Fruit fly (Drosophila melanogaster): ENCODE data around the gene MtnA.

The MtnA gene

dm6 chr3R:9756187-9756586 is 28.0 kb downstream of the MtnA start, which contains the start of the genes Alg12 and Rpt3R (continued):
- TF ChIP-seq Sin3A (optimal IDR thresholded peaks at IDR 0.05) (peak; percentile 22), CG9817 (tag; optimal IDR thresholded peaks at IDR 0.05) (no peak)

dm6 chr3R:9754487-9754886 is 29.7 kb downstream of the MtnA start, which contains the start of gene Tti1:
Gene Tti1 (minus strand): TSS chr3R:9754686.
- TF ChIP-seq crol (GFP tag; IDR thresholded peaks at IDR 0.05) (peak; percentile 77), pnt (GFP tag; optimal IDR thresholded peaks at IDR 0.05) (no peak), CG17186 (GFP tag; optimal IDR thresholded peaks at IDR 0.05) (no peak), CG13287 (GFP tag; IDR thresholded peaks at IDR 0.05; ENCODE audit: partially characterized antibody) (peak; percentile 73), CG18476 (GFP tag; optimal IDR thresholded peaks at IDR 0.05) (no peak), chinmo (GFP tag; IDR thresholded peaks at IDR 0.05; ENCODE audit: partially characterized antibody) (0 out of 4 replicates have a peak, but pooled peaks have one; percentile 56), sna (GFP tag; IDR thresholded peaks at IDR 0.05; ENCODE audit: partially characterized antibody) (0 out of 2 replicates have a peak, but pooled peaks have one; percentile 27), Dref (GFP tag; IDR thresholded peaks at IDR 0.05) (peak; percentile 83), nmo (GFP tag; optimal IDR thresholded peaks at IDR 0.05) (no peak), BEAF-32 (GFP tag; optimal IDR thresholded peaks at IDR 0.05) (peak; percentile 38), CG34224 (GFP tag; IDR thresholded peaks at IDR 0.05; ENCODE audit: partially characterized antibody) (peak; percentile 56; the same call in 2 of the 3 replicates), crp (GFP tag; optimal IDR thresholded peaks at IDR 0.05) (peak; percentile 39 to 91), Sry-δ (GFP tag; optimal IDR thresholded peaks at IDR 0.05) (peak; percentile 19), hbn (GFP tag; IDR thresholded peaks at IDR 0.05; ENCODE audit: partially characterized antibody) (peak; percentile 38; the same call in 1 of the 2 replicates), CG14014 (GFP tag; IDR thresholded peaks at IDR 0.05) (no peak), HLH4C (GFP tag; IDR thresholded peaks at IDR 0.05; ENCODE audit: partially characterized antibody) (peak; percentile 64), wek (GFP tag; optimal IDR thresholded peaks at IDR 0.05) (no peak), Scr (GFP tag; IDR thresholded peaks at IDR 0.05; ENCODE audit: partially characterized antibody) (peak; percentile 42; the same call in 1 of the 2 replicates), dysf (GFP tag; IDR thresholded peaks at IDR 0.05) (no peak), Bgb (GFP tag; IDR thresholded peaks at IDR 0.05; ENCODE audit: partially characterized antibody) (peak; percentile 46; the same call in 1 of the 2 replicates), ranshi (GFP tag; IDR thresholded peaks at IDR 0.05) (no peak), E2f2 (GFP tag; IDR thresholded peaks at IDR 0.05) (peak; percentile 92), CHES-1-like (GFP tag; optimal IDR thresholded peaks at IDR 0.05) (no peak), CG34422 (GFP tag; IDR thresholded peaks at IDR 0.05) (peak; percentile 34; the same call in 1 of the 3 replicates), zen2 (GFP tag; IDR thresholded peaks at IDR 0.05; ENCODE audit: partially characterized antibody) (0 out of 3 replicates have a peak, but pooled peaks have one; percentile 7), CG6791 (GFP tag; IDR thresholded peaks at IDR 0.05; ENCODE audit: partially characterized antibody) (peak; percentile 61; the same call in 2 of the 3 replicates), tx (GFP tag; optimal IDR thresholded peaks at IDR 0.05) (no peak), klu (GFP tag; IDR thresholded peaks at IDR 0.05) (peak; percentile 57; the same call in 1 of the 2 replicates), tin (GFP tag; optimal IDR thresholded peaks at IDR 0.05) (no peak), CG2129 (GFP tag; IDR thresholded peaks at IDR 0.05; ENCODE audit: partially characterized antibody) (0 out of 2 replicates have a peak, but pooled peaks have one; percentile 14), CG15514 (GFP tag; optimal IDR thresholded peaks at IDR 0.05) (peak; percentile 14), Taf1 (GFP tag; IDR thresholded peaks at IDR 0.05) (no peak), Ravus (GFP tag; IDR thresholded peaks at IDR 0.05) (no peak), Opbp (GFP tag; IDR thresholded peaks at IDR 0.05; ENCODE audit: partially characterized antibody) (peak; percentile 52; the same call in 1 of the 3 replicates), pzg (GFP tag; optimal IDR thresholded peaks at IDR 0.05) (peak; percentile 56), scrt (GFP tag; optimal IDR thresholded peaks at IDR 0.05) (peak; percentile 34), amos (GFP tag; IDR thresholded peaks at IDR 0.05; ENCODE audit: partially characterized antibody) (peak; percentile 47; the same call in 1 of the 2 replicates), CG32532 (GFP tag; IDR thresholded peaks at IDR 0.05) (no peak), yki (optimal IDR thresholded peaks at IDR 0.05) (no peak), Hr51 (GFP tag; optimal IDR thresholded peaks at IDR 0.05) (no peak), sima (GFP tag; optimal IDR thresholded peaks at IDR 0.05) (no peak), Fer2 (tag; optimal IDR thresholded peaks at IDR 0.05) (no peak), CG14860 (GFP tag; IDR thresholded peaks at IDR 0.05; ENCODE audit: partially characterized antibody) (peak; percentile 33; the same call in 1 of the 3 replicates), CG7963 (GFP tag; IDR thresholded peaks at IDR 0.05; ENCODE audit: partially characterized antibody) (0 out of 3 replicates have a peak, but pooled peaks have one; percentile 48)
